Worm (Caenorhabditis elegans): Measurements from ENCODE around the gene str-162.
"Not testable (repeated sequence)": the region's sequence is repeated elsewhere in the genome, so short reads cannot be mapped to it uniquely, and the experiment has no call there.

str-162 gene

ce11 chrIV:5005154-5005553 lies 13.0 kb downstream of the str-162 start:
- TF ChIP-seq unc-62 (GFP tag; optimal IDR thresholded peaks at IDR 0.05) = no peak

ce11 chrIV:5008378-5008777 lies 16.2 kb downstream of the str-162 start, which contains the start of gene srm-2:
srm-2 (plus strand) TSS chrIV:5008678.
- no peak for TF ChIP-seq unc-62 (GFP tag; optimal IDR thresholded peaks at IDR 0.05)

- no peak for TF ChIP-seq unc-62 (GFP tag; optimal IDR thresholded peaks at IDR 0.05)
Observed at ce11 chrIV:5012241-5012640, 20.1 kb downstream of the str-162 start, which contains the start of gene srm-1. srm-1 (plus strand) TSS chrIV:5012541.

- TF ChIP-seq unc-62 (GFP tag; optimal IDR thresholded peaks at IDR 0.05) = not testable (repeated sequence)
Observed at ce11 chrIV:5016461-5016860, 24.3 kb downstream of the str-162 start, which contains the start of gene ssq-4. ssq-4 (plus strand) TSS chrIV:5016479.

ce11 chrIV:5017075-5017474 lies 24.9 kb downstream of the str-162 start, which contains the start of gene T28H11.7:
T28H11.7 (minus strand) TSS chrIV:5017175.
- TF ChIP-seq unc-62 (GFP tag; optimal IDR thresholded peaks at IDR 0.05) = not testable (repeated sequence)

ce11 chrIV:5020533-5020932 lies 28.3 kb downstream of the str-162 start, which contains the start of gene T28H11.8:
T28H11.8 (minus strand) TSS chrIV:5020633.
- no peak for TF ChIP-seq unc-62 (GFP tag; optimal IDR thresholded peaks at IDR 0.05)

- no peak for TF ChIP-seq unc-62 (GFP tag; optimal IDR thresholded peaks at IDR 0.05)
Observed at ce11 chrIV:5025646-5026045, 33.5 kb downstream of the str-162 start, which contains the start of gene C09B9.85. C09B9.85 (minus strand) TSS chrIV:5025746.

ce11 chrIV:5028978-5029377 lies 36.8 kb downstream of the str-162 start, which contains the start of the genes best-6 and C09B9.2:
best-6 (minus strand) TSS chrIV:5029078.
C09B9.2 (plus strand) TSS chrIV:5029291.
- no peak for TF ChIP-seq unc-62 (GFP tag; optimal IDR thresholded peaks at IDR 0.05)

- TF ChIP-seq unc-62 (GFP tag; optimal IDR thresholded peaks at IDR 0.05) = no peak
Observed at ce11 chrIV:5031346-5031745, 39.2 kb downstream of the str-162 start.

ce11 chrIV:5033276-5033675 lies 41.1 kb downstream of the str-162 start, which contains the start of gene C09B9.4:
C09B9.4 (minus strand) TSS chrIV:5033376.
- TF ChIP-seq unc-62 (GFP tag; optimal IDR thresholded peaks at IDR 0.05) = no peak

- no peak for TF ChIP-seq unc-62 (GFP tag; optimal IDR thresholded peaks at IDR 0.05)
Observed at ce11 chrIV:5037489-5037888, 45.3 kb downstream of the str-162 start, which contains the start of gene C09B9.1. C09B9.1 (plus strand) TSS chrIV:5037789.

ce11 chrIV:5038744-5039143 lies 46.6 kb downstream of the str-162 start:
- no peak for TF ChIP-seq unc-62 (GFP tag; optimal IDR thresholded peaks at IDR 0.05)
